Worm (Caenorhabditis elegans): ENCODE data around the gene C37C3.17.

The C37C3.17 gene

DNA sequence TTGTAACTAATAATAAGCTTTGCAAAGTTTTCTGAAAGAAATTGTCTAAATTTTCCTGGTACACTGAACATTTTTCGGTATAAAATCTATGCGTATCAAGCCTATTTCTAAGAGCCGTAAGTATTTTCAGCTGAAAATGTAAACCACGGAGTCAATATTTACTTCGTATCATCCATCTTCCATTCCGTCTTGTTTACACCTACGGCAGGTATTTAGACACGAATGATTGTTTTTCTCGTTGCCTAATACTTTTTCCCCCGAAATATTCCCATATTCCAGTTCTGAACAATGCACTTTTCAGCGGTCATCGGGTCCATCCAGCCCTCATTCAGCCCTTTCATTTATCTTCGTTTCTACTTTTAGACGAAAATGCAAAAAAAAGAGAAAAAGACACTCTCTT lies 14.0 kb downstream of the C37C3.17 start:
- no peak for TF ChIP-seq tbx-37 (GFP tag; conservative IDR thresholded peaks at IDR 0.05)
- TF ChIP-seq tra-4 (tag; optimal IDR thresholded peaks at IDR 0.05): no peak
- no peak for TF ChIP-seq tbx-11 (GFP tag; IDR thresholded peaks at IDR 0.05)
- TF ChIP-seq ama-1 (optimal IDR thresholded peaks at IDR 0.05): no peak
- TF ChIP-seq hnd-1 (tag; optimal IDR thresholded peaks at IDR 0.05): no peak
- TF ChIP-seq flt-1 (GFP tag; IDR thresholded peaks at IDR 0.05): no peak
- no peak for TF ChIP-seq hmg-4 (GFP tag; optimal IDR thresholded peaks at IDR 0.05)
- no peak for TF ChIP-seq F13C5.2 (tag; optimal IDR thresholded peaks at IDR 0.05)
- no peak for TF ChIP-seq ets-7 (tag; optimal IDR thresholded peaks at IDR 0.05)
- no peak for TF ChIP-seq ceh-36 (tag; optimal IDR thresholded peaks at IDR 0.05)
- no peak for TF ChIP-seq hmbx-1 (tag; optimal IDR thresholded peaks at IDR 0.05)
- TF ChIP-seq ceh-13 (GFP tag; optimal IDR thresholded peaks at IDR 0.05): no peak
- TF ChIP-seq aly-1 (tag; optimal IDR thresholded peaks at IDR 0.05): no peak
- no peak for TF ChIP-seq pes-1 (GFP tag; IDR thresholded peaks at IDR 0.05)
- no peak for TF ChIP-seq B0310.2 (tag; optimal IDR thresholded peaks at IDR 0.05)
- TF ChIP-seq sea-1 (GFP tag; conservative IDR thresholded peaks at IDR 0.05): no peak

DNA sequence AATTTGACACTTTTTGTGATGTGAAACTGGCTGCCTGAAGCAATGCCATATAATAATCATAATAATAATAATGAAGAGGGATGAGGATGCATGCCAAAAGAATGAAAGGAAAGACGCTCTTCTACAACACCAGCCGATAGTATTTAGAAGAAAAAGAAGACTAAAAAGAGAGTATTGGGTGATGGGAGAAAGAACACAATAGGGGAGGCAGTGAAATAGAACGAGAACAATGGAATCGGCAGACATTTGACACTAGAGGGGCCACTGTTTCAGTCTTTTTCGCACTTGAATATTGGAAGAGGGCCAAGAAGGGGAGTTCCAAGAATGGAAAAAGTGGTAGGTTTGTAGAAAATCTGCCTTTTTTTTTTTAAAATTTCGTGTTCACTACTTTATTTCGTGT lies 14.5 kb downstream of the C37C3.17 start, which contains the start of gene memo-1:
Gene memo-1, minus strand, starts transcription at position 2 of the 400 bp plus-strand sequence.
- TF ChIP-seq pes-1 (GFP tag; IDR thresholded peaks at IDR 0.05): no peak
- no peak for TF ChIP-seq scrt-1 (GFP tag; IDR thresholded peaks at IDR 0.05)

DNA sequence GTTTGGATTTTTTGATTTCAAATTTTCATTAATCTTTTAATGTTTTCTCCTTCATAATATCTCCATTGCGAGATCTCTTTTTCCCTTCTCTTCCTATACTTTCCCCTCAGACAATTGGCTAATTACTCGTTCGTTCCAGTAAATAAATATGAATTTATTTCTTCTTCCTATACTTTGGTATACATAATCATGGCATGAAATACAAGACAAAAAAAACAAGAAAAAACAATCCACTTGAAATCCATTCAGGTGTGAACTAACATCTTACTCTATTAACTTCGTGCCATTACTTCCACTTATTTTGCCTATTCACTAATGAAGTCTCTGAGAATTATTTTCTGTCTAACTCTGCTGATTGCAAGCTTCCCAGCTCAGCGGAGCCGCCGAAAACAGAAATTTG lies 19.5 kb downstream of the C37C3.17 start, which contains the start of gene grd-8:
Gene grd-8, plus strand, starts transcription at position 301 of the 400 bp plus-strand sequence.
- TF ChIP-seq sea-1 (GFP tag; conservative IDR thresholded peaks at IDR 0.05) (no peak), hmbx-1 (tag; optimal IDR thresholded peaks at IDR 0.05) (no peak), flt-1 (GFP tag; IDR thresholded peaks at IDR 0.05) (no peak), pes-1 (GFP tag; IDR thresholded peaks at IDR 0.05) (no peak), F13C5.2 (tag; optimal IDR thresholded peaks at IDR 0.05) (no peak), ceh-36 (tag; optimal IDR thresholded peaks at IDR 0.05) (no peak), ama-1 (optimal IDR thresholded peaks at IDR 0.05) (no peak), aly-1 (tag; optimal IDR thresholded peaks at IDR 0.05) (no peak), tbx-37 (GFP tag; conservative IDR thresholded peaks at IDR 0.05) (no peak), tbx-11 (GFP tag; IDR thresholded peaks at IDR 0.05) (no peak), tra-4 (tag; optimal IDR thresholded peaks at IDR 0.05) (no peak)

DNA sequence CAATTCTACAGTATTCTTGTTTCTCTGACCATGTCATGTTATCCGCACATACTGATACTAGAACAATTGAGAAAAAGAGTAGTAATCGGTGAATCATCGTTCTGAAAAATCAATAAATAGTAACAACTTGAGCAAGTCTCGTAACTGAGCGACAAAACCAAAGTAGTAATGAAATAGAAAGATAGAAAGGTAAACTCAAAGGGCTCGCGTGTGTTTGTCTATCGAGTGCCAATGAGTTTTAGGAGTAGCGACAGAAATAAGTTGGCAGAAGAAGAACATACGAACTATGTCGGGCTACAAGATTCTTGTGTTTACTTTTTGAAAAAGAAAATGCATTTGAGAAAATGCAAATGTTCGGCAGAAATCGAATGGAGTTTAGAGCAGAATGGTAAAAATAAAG lies 22.2 kb downstream of the C37C3.17 start, which contains the start of gene C37C3.12:
Gene C37C3.12, minus strand, starts transcription at position 101 of the 400 bp plus-strand sequence.
- no peak for TF ChIP-seq tra-4 (tag; optimal IDR thresholded peaks at IDR 0.05)

DNA sequence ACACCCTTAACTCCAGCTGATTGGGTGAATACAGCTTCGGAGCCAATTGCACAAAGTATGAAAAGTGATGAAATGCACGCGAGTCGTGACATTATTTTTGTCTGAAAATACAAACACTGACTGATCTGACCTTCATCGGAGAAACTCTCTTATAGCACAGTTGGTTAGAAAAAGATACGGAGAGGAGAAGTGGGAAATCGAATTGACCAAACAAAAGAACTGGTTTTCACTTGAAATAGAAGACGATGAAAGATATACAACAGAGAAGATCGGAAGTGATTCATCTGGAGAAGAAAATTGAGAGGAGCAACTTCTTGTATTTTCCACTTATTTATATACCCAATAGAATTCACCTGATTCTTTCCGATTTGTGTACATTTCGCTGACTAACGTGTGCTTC lies 23.9 kb downstream of the C37C3.17 start, which contains the start of gene ttr-33:
Gene ttr-33, minus strand, starts transcription at position 101 of the 400 bp plus-strand sequence.
- no peak for TF ChIP-seq hmbx-1 (tag; optimal IDR thresholded peaks at IDR 0.05)
- TF ChIP-seq aly-1 (tag; optimal IDR thresholded peaks at IDR 0.05): no peak
- TF ChIP-seq tbx-11 (GFP tag; IDR thresholded peaks at IDR 0.05): no peak
- no peak for TF ChIP-seq tra-4 (tag; optimal IDR thresholded peaks at IDR 0.05)
- TF ChIP-seq ceh-36 (tag; optimal IDR thresholded peaks at IDR 0.05): no peak
- no peak for TF ChIP-seq ama-1 (optimal IDR thresholded peaks at IDR 0.05)
- no peak for TF ChIP-seq flt-1 (GFP tag; IDR thresholded peaks at IDR 0.05)
- TF ChIP-seq F13C5.2 (tag; optimal IDR thresholded peaks at IDR 0.05): no peak
- TF ChIP-seq hmg-4 (GFP tag; optimal IDR thresholded peaks at IDR 0.05): no peak
- TF ChIP-seq sea-1 (GFP tag; conservative IDR thresholded peaks at IDR 0.05): no peak
- no peak for TF ChIP-seq ceh-13 (GFP tag; optimal IDR thresholded peaks at IDR 0.05)
- no peak for TF ChIP-seq tbx-37 (GFP tag; conservative IDR thresholded peaks at IDR 0.05)
- no peak for TF ChIP-seq pes-1 (GFP tag; IDR thresholded peaks at IDR 0.05)
- no peak for TF ChIP-seq scrt-1 (GFP tag; IDR thresholded peaks at IDR 0.05)
- no peak for TF ChIP-seq B0310.2 (tag; optimal IDR thresholded peaks at IDR 0.05)
- no peak for TF ChIP-seq ets-7 (tag; optimal IDR thresholded peaks at IDR 0.05)
- TF ChIP-seq hnd-1 (tag; optimal IDR thresholded peaks at IDR 0.05): no peak

DNA sequence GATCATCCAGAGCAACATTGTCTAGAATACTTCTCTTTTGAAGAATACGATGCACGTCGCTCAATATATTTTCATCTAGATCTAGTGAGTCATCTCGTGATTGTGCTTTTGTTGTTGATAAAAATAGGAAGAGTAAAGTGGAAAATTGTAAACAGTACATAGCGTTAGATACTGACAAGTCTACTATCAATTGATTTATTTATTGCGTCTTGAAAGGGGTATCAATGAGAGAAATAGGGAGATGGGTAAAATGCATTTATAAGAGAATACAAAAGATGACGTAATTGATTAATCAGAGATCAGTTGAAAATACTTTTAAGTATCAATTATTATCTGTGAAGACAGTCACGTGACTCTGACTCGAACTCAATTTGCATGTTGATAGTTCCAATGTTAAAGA lies 24.8 kb downstream of the C37C3.17 start, which contains the start of gene txt-5:
Gene txt-5, minus strand, starts transcription at position 224 of the 400 bp plus-strand sequence.
- TF ChIP-seq tbx-11 (GFP tag; IDR thresholded peaks at IDR 0.05) (no peak), hnd-1 (tag; optimal IDR thresholded peaks at IDR 0.05) (no peak), ets-7 (tag; optimal IDR thresholded peaks at IDR 0.05) (no peak), ceh-13 (GFP tag; optimal IDR thresholded peaks at IDR 0.05) (no peak), sea-1 (GFP tag; conservative IDR thresholded peaks at IDR 0.05) (no peak), ama-1 (optimal IDR thresholded peaks at IDR 0.05) (no peak), B0310.2 (tag; optimal IDR thresholded peaks at IDR 0.05) (no peak), hmbx-1 (tag; optimal IDR thresholded peaks at IDR 0.05) (no peak), tra-4 (tag; optimal IDR thresholded peaks at IDR 0.05) (no peak), flt-1 (GFP tag; IDR thresholded peaks at IDR 0.05) (no peak), hmg-4 (GFP tag; optimal IDR thresholded peaks at IDR 0.05) (no peak), F13C5.2 (tag; optimal IDR thresholded peaks at IDR 0.05) (no peak), pes-1 (GFP tag; IDR thresholded peaks at IDR 0.05) (no peak), scrt-1 (GFP tag; IDR thresholded peaks at IDR 0.05) (no peak)

DNA sequence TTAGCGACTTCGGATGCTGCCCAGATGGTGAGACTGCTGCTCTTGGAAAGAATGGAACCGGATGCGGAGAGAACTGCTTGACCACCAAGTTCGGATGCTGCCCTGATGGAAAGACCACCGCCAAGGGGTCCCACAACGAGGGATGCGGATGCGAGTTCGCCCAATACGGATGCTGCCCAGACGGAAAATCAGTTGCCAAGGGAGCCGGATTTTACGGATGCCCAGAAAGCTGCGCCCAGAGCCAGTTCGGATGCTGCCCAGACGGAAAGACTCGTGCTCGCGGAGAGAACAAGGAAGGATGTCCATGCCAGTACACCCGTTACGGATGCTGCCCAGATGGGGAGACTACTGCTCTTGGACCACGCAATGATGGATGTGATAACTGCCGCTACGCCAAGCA lies 30.7 kb downstream of the C37C3.17 start:
- TF ChIP-seq hnd-1 (tag; optimal IDR thresholded peaks at IDR 0.05) (no peak), ceh-36 (tag; optimal IDR thresholded peaks at IDR 0.05) (no peak), pes-1 (GFP tag; IDR thresholded peaks at IDR 0.05) (no peak), B0310.2 (tag; optimal IDR thresholded peaks at IDR 0.05) (no peak), flt-1 (GFP tag; IDR thresholded peaks at IDR 0.05) (no peak), hmg-4 (GFP tag; optimal IDR thresholded peaks at IDR 0.05) (no peak), ets-7 (tag; optimal IDR thresholded peaks at IDR 0.05) (no peak), hmbx-1 (tag; optimal IDR thresholded peaks at IDR 0.05) (no peak), sea-1 (GFP tag; conservative IDR thresholded peaks at IDR 0.05) (no peak), tbx-11 (GFP tag; IDR thresholded peaks at IDR 0.05) (no peak), ama-1 (optimal IDR thresholded peaks at IDR 0.05) (no peak), tra-4 (tag; optimal IDR thresholded peaks at IDR 0.05) (no peak), F13C5.2 (tag; optimal IDR thresholded peaks at IDR 0.05) (no peak), tbx-37 (GFP tag; conservative IDR thresholded peaks at IDR 0.05) (no peak), ceh-13 (GFP tag; optimal IDR thresholded peaks at IDR 0.05) (no peak), aly-1 (tag; optimal IDR thresholded peaks at IDR 0.05) (no peak)

DNA sequence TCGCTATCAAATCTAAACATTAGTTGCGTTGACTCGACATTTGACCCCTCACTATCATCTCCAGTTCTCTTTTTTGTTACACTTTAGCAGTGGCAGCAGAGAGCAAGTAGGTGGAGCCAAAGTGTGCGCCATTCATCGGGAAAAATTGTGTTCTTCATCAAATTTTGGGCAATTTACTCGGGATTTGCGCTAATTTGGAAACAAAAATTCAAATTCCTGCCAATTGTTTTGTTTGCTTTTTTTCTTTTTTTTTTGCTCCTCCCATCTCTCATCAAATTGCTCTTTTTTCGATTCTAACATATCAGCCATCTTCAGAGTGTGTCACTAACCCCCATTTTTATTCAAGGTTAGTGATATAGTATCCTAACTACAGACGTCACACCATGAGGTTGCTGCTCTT lies 34.8 kb downstream of the C37C3.17 start, which contains the start of gene mig-6:
Gene mig-6, plus strand, starts transcription at position 301 of the 400 bp plus-strand sequence.
- no peak for TF ChIP-seq B0310.2 (tag; optimal IDR thresholded peaks at IDR 0.05)
- no peak for TF ChIP-seq hmbx-1 (tag; optimal IDR thresholded peaks at IDR 0.05)
- TF ChIP-seq tbx-11 (GFP tag; IDR thresholded peaks at IDR 0.05): no peak
- no peak for TF ChIP-seq tra-4 (tag; optimal IDR thresholded peaks at IDR 0.05)
- TF ChIP-seq hnd-1 (tag; optimal IDR thresholded peaks at IDR 0.05): no peak
- TF ChIP-seq tbx-37 (GFP tag; conservative IDR thresholded peaks at IDR 0.05): no peak
- TF ChIP-seq ceh-36 (tag; optimal IDR thresholded peaks at IDR 0.05): no peak
- TF ChIP-seq ceh-13 (GFP tag; optimal IDR thresholded peaks at IDR 0.05): no peak
- no peak for TF ChIP-seq pes-1 (GFP tag; IDR thresholded peaks at IDR 0.05)
- no peak for TF ChIP-seq F13C5.2 (tag; optimal IDR thresholded peaks at IDR 0.05)
- no peak for TF ChIP-seq ama-1 (optimal IDR thresholded peaks at IDR 0.05)
- no peak for TF ChIP-seq sea-1 (GFP tag; conservative IDR thresholded peaks at IDR 0.05)
- TF ChIP-seq flt-1 (GFP tag; IDR thresholded peaks at IDR 0.05): no peak
